Worm (Caenorhabditis elegans) whole organism, early embryonic: ENCODE data around the gene Y32F6A.4.

Source experiments
- F13C5.2 ChIP-seq: sonication (generic microtip); optimal IDR thresholded peaks from 2 replicates; lab custom pipeline; 2017; ENCODE audit warnings: mild to moderate bottlenecking, missing genetic modification characterization, inconsistent platforms, missing compliant biosample characterization
- aly-1 ChIP-seq: sonication (generic microtip); optimal IDR thresholded peaks from 2 replicates; lab custom pipeline; 2016; ENCODE audit warnings: missing genetic modification characterization, missing compliant biosample characterization
- ama-1 ChIP-seq: fragments of 150-350 bp; optimal IDR thresholded peaks from 2 replicates; lab custom pipeline; 2014
- flt-1 ChIP-seq: fragments of 200-800 bp; sonication (Bioruptor generic); IDR thresholded peaks from 2 replicates; pipeline ENCODE4 v1.3.6; 2022; ENCODE audit warnings: missing genetic modification characterization, missing compliant biosample characterization
- hnd-1 ChIP-seq: sonication (generic microtip); optimal IDR thresholded peaks from 2 replicates; lab custom pipeline; 2016; ENCODE audit warnings: missing genetic modification characterization, missing compliant biosample characterization
- scrt-1 ChIP-seq: fragments of 200-800 bp; sonication (Bioruptor generic); IDR thresholded peaks from 2 replicates; pipeline ENCODE4 v1.3.6; 2022; ENCODE audit warnings: missing genetic modification characterization, missing compliant biosample characterization

DNA sequence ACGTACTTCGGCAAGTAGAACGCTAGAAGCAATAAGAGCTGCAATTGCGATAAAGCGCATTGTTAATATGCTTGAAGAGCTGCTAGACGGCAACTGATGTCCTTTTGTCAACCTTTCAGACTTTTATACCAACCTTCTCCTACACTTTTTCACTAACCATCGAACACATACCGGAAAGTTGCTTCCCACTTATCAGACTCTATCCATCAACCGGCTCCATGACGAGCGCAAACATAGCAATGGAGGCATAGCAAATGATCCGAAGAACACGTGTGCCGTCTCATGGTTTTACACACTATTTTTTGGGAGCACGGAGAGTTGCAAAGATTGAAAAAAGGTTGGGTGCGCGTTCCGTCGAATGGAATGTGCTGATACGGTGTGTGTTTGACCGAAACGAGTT lies 52.1 kb downstream of the Y32F6A.4 start, which contains the start of gene abu-1:
- no peak for TF ChIP-seq aly-1
- TF ChIP-seq F13C5.2 (tag; lab: Kevin White, UChicago): no peak
- no peak for TF ChIP-seq ama-1
- TF ChIP-seq scrt-1: no peak
- TF ChIP-seq hnd-1 (tag; lab: Kevin White, UChicago): no peak
- TF ChIP-seq flt-1 (GFP tag; lab: Robert Waterston, UW): no peak
